Worm (Caenorhabditis elegans) whole organism, L1 larva: ENCODE measurements around the gene F08G5.3.

Experiments used
- F16B12.6 ChIP-seq: fragments of 150-350 bp; optimal IDR thresholded peaks from 2 replicates; lab custom pipeline; 2014; ENCODE audit warnings: missing biosample characterization, missing genetic modification characterization
- mef-2 ChIP-seq: fragments of 150-350 bp; optimal IDR thresholded peaks from 2 replicates; lab custom pipeline; 2014; ENCODE audit warnings: missing biosample characterization, missing genetic modification characterization
- nhr-47 ChIP-seq: sonication (generic microtip); optimal IDR thresholded peaks from 2 replicates; lab custom pipeline; 2016; ENCODE audit warnings: mild to moderate bottlenecking, missing genetic modification characterization, moderate library complexity, missing compliant biosample characterization
- nhr-85 ChIP-seq: sonication (generic microtip); peaks from one replicate; lab custom pipeline; 2016; ENCODE audit warnings: missing genetic modification characterization, inconsistent platforms, missing compliant biosample characterization
- sox-4 ChIP-seq: sonication (generic microtip); optimal IDR thresholded peaks from 2 replicates; lab custom pipeline; 2016; ENCODE audit warnings: missing genetic modification characterization, missing compliant biosample characterization
- tbx-2 ChIP-seq: sonication (generic microtip); optimal IDR thresholded peaks from 2 replicates; lab custom pipeline; 2016; ENCODE audit warnings: missing genetic modification characterization, missing compliant biosample characterization
- vab-15 ChIP-seq: sonication (generic microtip); optimal IDR thresholded peaks from 2 replicates; lab custom pipeline; 2017; ENCODE audit warnings: missing genotype, mild to moderate bottlenecking, missing genetic modification characterization, missing compliant biosample characterization
- ztf-4 ChIP-seq: fragments of 150-350 bp; optimal IDR thresholded peaks from 2 replicates; lab custom pipeline; 2014; ENCODE audit warnings: missing biosample characterization, missing genetic modification characterization

- no peak for TF ChIP-seq nhr-85 (tag; lab: Kevin White, UChicago)
- no peak for TF ChIP-seq ztf-4
- no peak for TF ChIP-seq tbx-2 (tag; lab: Kevin White, UChicago)
- no peak for TF ChIP-seq nhr-47
- TF ChIP-seq F16B12.6 (tag; lab: Kevin White, UChicago) = no peak
- TF ChIP-seq mef-2 (tag; lab: Kevin White, UChicago) = no peak
- TF ChIP-seq sox-4 (tag; lab: Kevin White, UChicago) = no peak
- TF ChIP-seq vab-15 (tag; lab: Kevin White, UChicago) = no peak
These were observed 1.9 kb upstream of the F08G5.3 start for ce11 chrIV:12419291-12419690.
